Worm (Caenorhabditis elegans) whole organism, L4 larva: Measurements from ENCODE around the gene csr-1.

ENCODE experiments used
- Y5F2A.4 ChIP-seq: fragments of 200-800 bp; sonication (Bioruptor generic); optimal IDR thresholded peaks from 2 replicates; lab custom pipeline; 2018; ENCODE audit warnings: mild to moderate bottlenecking, missing genetic modification characterization, missing compliant biosample characterization
- Y75B8A.6 ChIP-seq: fragments of 200-800 bp; sonication (Bioruptor generic); IDR thresholded peaks from 2 replicates; pipeline ENCODE4 v1.3.6; 2022; ENCODE audit warnings: missing genetic modification reagents, missing genetic modification characterization, missing compliant biosample characterization
- aly-2 ChIP-seq: sonication (generic microtip); optimal IDR thresholded peaks from 2 replicates; lab custom pipeline; 2018; ENCODE audit warnings: missing biosample characterization, missing genetic modification characterization
- ceh-28 ChIP-seq: fragments of 150-350 bp; optimal IDR thresholded peaks from 2 replicates; lab custom pipeline; 2014; ENCODE audit warnings: missing biosample characterization, missing genetic modification reagents, missing genetic modification characterization
- nhr-77 ChIP-seq: fragments of 150-350 bp; optimal IDR thresholded peaks from 2 replicates; lab custom pipeline; 2014; ENCODE audit warnings: missing biosample characterization, missing genetic modification characterization

DNA sequence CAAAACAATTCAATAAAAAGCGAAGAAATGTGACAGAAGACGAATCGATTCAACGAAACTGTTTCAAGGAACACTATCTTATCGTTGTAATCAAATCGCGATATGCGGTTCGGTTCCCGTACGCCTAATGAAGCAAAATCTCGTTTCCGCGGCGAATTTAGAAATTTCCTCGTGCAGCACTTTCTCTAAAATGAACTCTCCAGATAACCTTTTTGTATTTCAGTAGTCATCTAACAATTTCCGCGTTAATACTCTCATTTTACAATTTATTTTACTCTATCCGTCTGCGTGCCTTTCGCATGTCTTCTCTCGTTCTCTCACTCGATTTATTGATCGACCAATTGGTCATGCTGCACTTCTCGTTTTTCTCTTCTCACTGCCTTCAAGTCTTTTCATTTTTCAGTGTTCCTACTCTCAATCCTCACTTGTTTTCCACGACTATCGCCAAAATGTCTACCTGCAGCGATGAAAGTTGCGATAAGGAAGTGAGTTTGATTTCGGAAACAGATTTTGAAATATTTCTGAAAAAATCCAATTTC, 46.8 kb upstream of the csr-1 start, which contains the start of the genes npp-27 and ntl-4:
- no peak for TF ChIP-seq Y75B8A.6 (GFP tag; lab: Robert Waterston, UW)
- TF ChIP-seq nhr-77 (tag; lab: Kevin White, UChicago), result no peak
- TF ChIP-seq Y5F2A.4, result no peak
- TF ChIP-seq aly-2 (tag; lab: Kevin White, UChicago), result no peak
- no peak for TF ChIP-seq ceh-28
